Worm (Caenorhabditis elegans) whole organism, young adult: Measurements from ENCODE around the gene F10C1.3.

Experiments
- B0019.2 ChIP-seq: fragments of 200-800 bp; sonication (Bioruptor generic); conservative IDR thresholded peaks from 2 replicates; pipeline ENCODE4 v1.3.6; 2022; ENCODE audit warnings: missing genetic modification reagents, missing genetic modification characterization, missing compliant biosample characterization
- let-607 ChIP-seq, 2 experiments: fragments of 200-800 bp in 1 of 2; sonication (Bioruptor generic) in 1 of 2; sonication (generic microtip) in 1 of 2; optimal IDR thresholded peaks; 2 replicates each; lab custom pipeline; 2016 to 2018; ENCODE audit warnings: mild to moderate bottlenecking in 2 of 2, missing compliant biosample characterization in 2 of 2, missing genetic modification characterization in 2 of 2, moderate library complexity in 2 of 2, missing genotype in 1 of 2
- pha-4 ChIP-seq: fragments of 150-350 bp; sonication (generic microtip); optimal IDR thresholded peaks from 2 replicates; lab custom pipeline; 2014; ENCODE audit warnings: missing biosample characterization, missing genetic modification reagents, missing genetic modification characterization
- snpc-3.4 ChIP-seq: sonication (generic microtip); optimal IDR thresholded peaks from 2 replicates; lab custom pipeline; 2017; ENCODE audit warnings: missing genetic modification characterization, mild to moderate bottlenecking, missing compliant biosample characterization, antibody characterized with exemption, moderate library complexity, missing genotype, missing genetic modification reagents
- unc-62 ChIP-seq: fragments of 150-350 bp; optimal IDR thresholded peaks from 2 replicates; lab custom pipeline; 2014; ENCODE audit warnings: missing biosample characterization, missing genetic modification reagents, missing genetic modification characterization

- TF ChIP-seq unc-62 (GFP tag; lab: Kevin White, UChicago) (no peak), B0019.2 (no peak), let-607 (tag; optimal IDR thresholded peaks at IDR 0.05; lab: Kevin White, UChicago) (no peak), pha-4 (tag; lab: Kevin White, UChicago) (no peak), snpc-3.4 (no peak)
Measured at ce11 chrII:5715745-5716357, 41.7 kb downstream of the F10C1.3 start, which contains the start of the genes C18A3.10 and C18A3.3.
